Worm (Caenorhabditis elegans): ENCODE results near the gene fbxa-150.

DNA sequence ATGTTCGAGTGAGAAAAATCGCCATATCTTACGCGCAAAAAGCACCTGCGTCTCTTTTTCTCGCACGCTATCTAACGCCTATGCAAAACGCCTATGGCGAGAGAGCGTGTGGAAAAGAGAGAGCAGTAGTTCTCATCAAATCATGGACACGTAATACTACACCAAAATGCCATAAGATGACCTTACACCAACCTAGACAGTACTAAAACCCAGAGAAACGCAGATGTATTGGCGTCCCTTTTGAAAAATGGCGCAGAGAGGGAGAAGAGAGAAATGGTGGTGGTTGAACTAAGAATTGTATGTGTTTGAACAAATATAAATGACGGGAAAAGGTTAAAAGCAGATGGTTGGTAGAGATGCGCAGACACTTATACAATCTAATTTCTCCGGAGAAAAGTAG is 16.7 kb downstream of the fbxa-150 start, which contains the start of gene Y38H6C.16:
- TF ChIP-seq lin-11 (tag; optimal IDR thresholded peaks at IDR 0.05) (no peak), ceh-6 (GFP tag; optimal IDR thresholded peaks at IDR 0.05) (no peak), ahr-1 (tag; optimal IDR thresholded peaks at IDR 0.05) (no peak), pha-2 (tag; optimal IDR thresholded peaks at IDR 0.05) (no peak), ref-2 (tag; optimal IDR thresholded peaks at IDR 0.05) (no peak), hlh-6 (tag; optimal IDR thresholded peaks at IDR 0.05) (no peak), pat-9 (tag; optimal IDR thresholded peaks at IDR 0.05) (no peak), nhr-11 (tag; optimal IDR thresholded peaks at IDR 0.05) (no peak), ztf-16 (tag; optimal IDR thresholded peaks at IDR 0.05) (no peak), unc-3 (GFP tag; conservative IDR thresholded peaks at IDR 0.05) (no peak), unc-3 (tag; optimal IDR thresholded peaks at IDR 0.05) (no peak)

Data from whole organism, late embryonic.